Fruit fly (Drosophila melanogaster): ENCODE measurements around the gene beat-VII.

Gene beat-VII

DNA sequence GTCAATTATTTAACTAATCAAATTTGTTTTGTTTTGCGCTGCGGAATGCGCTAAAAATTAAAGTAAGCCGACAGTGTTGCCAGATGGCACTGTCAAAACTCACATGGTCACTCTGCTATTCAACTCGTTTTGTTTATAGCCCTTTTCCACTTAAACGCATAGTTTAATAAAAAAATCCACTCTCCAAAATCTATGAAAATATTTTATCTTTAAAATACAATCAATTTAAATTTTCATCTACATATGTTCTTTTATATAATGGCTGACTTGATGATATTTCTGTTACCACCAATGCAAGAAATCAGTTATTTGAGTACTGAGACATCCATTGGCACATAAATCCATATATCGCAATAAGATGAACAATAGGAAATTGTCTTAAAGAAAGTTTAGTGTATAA is 35.5 kb upstream of the beat-VII start, which contains the start of gene CG6425 (continued):
- no peak for TF ChIP-seq CG11504 (tag; optimal IDR thresholded peaks at IDR 0.05)
- TF ChIP-seq CG10321 (GFP tag; IDR thresholded peaks at IDR 0.05): no peak
- no peak for TF ChIP-seq Ets65A (GFP tag)
- TF ChIP-seq Atf3 (GFP tag; optimal IDR thresholded peaks at IDR 0.05): no peak
- TF ChIP-seq CHES-1-like (GFP tag; optimal IDR thresholded peaks at IDR 0.05): no peak
- no peak for TF ChIP-seq CG4360 (GFP tag; IDR thresholded peaks at IDR 0.05)
- no peak for TF ChIP-seq aop (GFP tag; IDR thresholded peaks at IDR 0.05)
- no peak for TF ChIP-seq CG9609 (GFP tag; optimal IDR thresholded peaks at IDR 0.05)
- no peak for TF ChIP-seq pb (GFP tag; optimal IDR thresholded peaks at IDR 0.05)
- TF ChIP-seq dmrt11E (tag; optimal IDR thresholded peaks at IDR 0.05): peak; percentile 31
- peak; percentile 14 for TF ChIP-seq tin (GFP tag; optimal IDR thresholded peaks at IDR 0.05)
- no peak for TF ChIP-seq klu (GFP tag; IDR thresholded peaks at IDR 0.05)
- TF ChIP-seq rib (GFP tag; IDR thresholded peaks at IDR 0.05): no peak
- peak; percentile 72 for TF ChIP-seq slbo (GFP tag; IDR thresholded peaks at IDR 0.05)
- no peak for TF ChIP-seq br (optimal IDR thresholded peaks at IDR 0.05)
- TF ChIP-seq CG6854 (GFP tag; optimal IDR thresholded peaks at IDR 0.05): no peak
- TF ChIP-seq zfh1 (GFP tag; IDR thresholded peaks at IDR 0.05): no peak
- TF ChIP-seq chm (GFP tag; IDR thresholded peaks at IDR 0.05): no peak
- no peak for TF ChIP-seq CG11093 (GFP tag; IDR thresholded peaks at IDR 0.05)
- TF ChIP-seq CG2202 (tag; optimal IDR thresholded peaks at IDR 0.05): no peak
- no peak for TF ChIP-seq CG16779 (GFP tag; IDR thresholded peaks at IDR 0.05)
- TF ChIP-seq CG8478 (optimal IDR thresholded peaks at IDR 0.05): no peak
- TF ChIP-seq CG8290 (GFP tag; optimal IDR thresholded peaks at IDR 0.05): no peak
- TF ChIP-seq CG8290 (tag; optimal IDR thresholded peaks at IDR 0.05): no peak

DNA sequence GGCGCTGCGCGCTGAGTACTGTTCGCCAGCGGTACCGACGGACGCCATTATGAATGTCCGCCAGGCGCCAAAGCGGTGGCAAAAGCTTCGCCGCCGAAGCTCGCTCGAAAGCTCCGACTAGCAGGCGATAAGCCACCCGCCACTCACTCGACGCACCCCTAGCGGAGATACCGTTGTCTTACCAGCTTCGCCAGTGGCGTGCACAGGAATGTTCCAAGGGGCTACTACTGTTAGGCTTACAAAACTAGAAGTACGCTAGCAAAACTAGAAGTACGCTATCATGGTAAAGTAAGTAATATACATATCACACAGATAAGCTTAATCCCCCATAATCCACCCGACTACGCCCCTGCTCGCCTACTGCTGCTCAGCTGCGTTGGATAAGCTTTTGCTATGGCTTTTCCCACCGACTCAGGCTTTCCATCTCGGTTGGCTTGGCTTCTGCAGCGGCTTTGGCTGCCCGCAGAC is 32.4 kb upstream of the beat-VII start, which contains the start of gene amon:
TSS of gene amon (minus strand) at position 51 of the 468 bp plus-strand sequence.
- TF ChIP-seq ac (GFP tag; optimal IDR thresholded peaks at IDR 0.05) (peak; percentile 60), Ptx1 (GFP tag; IDR thresholded peaks at IDR 0.05) (peak; percentile 99), ase (GFP tag; IDR thresholded peaks at IDR 0.05) (peak; percentile 98), eyg (GFP tag; optimal IDR thresholded peaks at IDR 0.05) (peak; percentile 99), CG11696 (GFP tag; IDR thresholded peaks at IDR 0.05) (peak; percentile 92), Dek (tag; optimal IDR thresholded peaks at IDR 0.05) (peak; percentile 99), CG3281 (GFP tag; optimal IDR thresholded peaks at IDR 0.05) (peak; percentile 99), ftz-f1 (GFP tag; optimal IDR thresholded peaks at IDR 0.05) (peak; percentile 92), da (GFP tag; optimal IDR thresholded peaks at IDR 0.05) (peak; percentile 97), nerfin-1 (tag; optimal IDR thresholded peaks at IDR 0.05) (peak; percentile 92), HHEX (GFP tag; optimal IDR thresholded peaks at IDR 0.05) (peak; percentile 99), chn (GFP tag; optimal IDR thresholded peaks at IDR 0.05) (peak; percentile 97), C15 (GFP tag; IDR thresholded peaks at IDR 0.05) (peak; percentile 98), CG1603 (tag; optimal IDR thresholded peaks at IDR 0.05) (peak; percentile 98), Sox100B (GFP tag; optimal IDR thresholded peaks at IDR 0.05) (no peak), Tbp (GFP tag; optimal IDR thresholded peaks at IDR 0.05) (no peak), unpg (GFP tag; optimal IDR thresholded peaks at IDR 0.05) (peak; percentile 98), Abd-B (GFP tag; optimal IDR thresholded peaks at IDR 0.05) (peak; percentile 99), CG7928 (GFP tag; optimal IDR thresholded peaks at IDR 0.05) (peak; percentile 83), CG18599 (GFP tag; optimal IDR thresholded peaks at IDR 0.05) (peak; percentile 100), CG12942 (GFP tag; optimal IDR thresholded peaks at IDR 0.05) (peak; percentile 97), CG9797 (GFP tag; optimal IDR thresholded peaks at IDR 0.05) (peak; percentile 42), ken (GFP tag; IDR thresholded peaks at IDR 0.05) (peak; percentile 99), CG11398 (GFP tag; optimal IDR thresholded peaks at IDR 0.05) (peak; percentile 97), dan (GFP tag; IDR thresholded peaks at IDR 0.05) (peak; percentile 76), CG8924 (tag; optimal IDR thresholded peaks at IDR 0.05) (peak; percentile 97), CG7357 (GFP tag; IDR thresholded peaks at IDR 0.05) (peak; percentile 96), Stat92E (GFP tag; optimal IDR thresholded peaks at IDR 0.05) (no peak), trem (tag; optimal IDR thresholded peaks at IDR 0.05) (peak; percentile 69), h (optimal IDR thresholded peaks at IDR 0.05) (no peak), vvl (GFP tag; IDR thresholded peaks at IDR 0.05) (peak; percentile 99)
